Fruit fly (Drosophila melanogaster): ENCODE data around the gene CG34251.

The CG34251 gene

dm6 chr3L:17668386-17668944 lies 3.0 kb upstream of the CG34251 start:
- TF ChIP-seq noc (tag; optimal IDR thresholded peaks at IDR 0.05) = no peak

DNA sequence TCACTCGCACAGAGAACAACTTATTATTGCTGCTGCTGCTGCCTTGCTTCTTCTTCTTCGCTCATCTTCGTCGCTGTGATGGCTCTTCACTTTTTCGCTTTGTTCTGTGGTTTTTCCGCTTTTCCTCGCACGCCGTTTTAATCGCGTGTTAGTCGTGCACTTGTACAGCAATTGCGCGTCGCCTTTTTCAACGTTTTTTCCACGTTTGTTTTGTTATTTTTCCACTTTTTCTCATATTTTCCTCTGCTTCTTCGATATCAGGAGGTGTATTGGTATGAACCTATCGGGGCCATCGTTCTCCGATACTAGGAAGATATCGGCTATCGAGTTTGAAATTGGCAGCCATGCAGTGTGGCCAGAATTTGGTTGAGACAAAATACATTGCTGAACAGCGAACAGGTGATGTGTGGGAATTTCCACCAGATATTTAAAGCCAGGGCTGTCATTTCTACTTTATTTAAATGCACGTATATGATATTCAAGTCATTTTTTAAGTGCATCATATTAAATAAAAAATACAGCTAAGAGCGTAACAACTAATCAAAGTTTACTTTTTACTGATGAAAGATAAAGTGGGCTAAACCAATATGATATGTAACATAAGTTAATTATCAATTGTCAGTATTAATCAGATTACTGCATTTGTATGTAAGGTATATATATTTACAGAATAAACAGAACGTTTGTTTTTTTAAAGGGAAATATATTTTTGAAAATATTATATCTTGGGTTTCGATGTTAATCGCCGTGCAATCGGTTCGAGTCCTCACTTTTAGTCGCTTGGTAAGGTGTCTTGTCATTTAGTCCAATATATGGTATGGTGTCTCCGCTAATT lies 2.3 kb upstream of the CG34251 start, which contains the start of gene Crtc:
Crtc (minus strand) TSS at position 290 of the 835 bp plus-strand sequence.
- TF ChIP-seq noc (tag; optimal IDR thresholded peaks at IDR 0.05) = no peak

DNA sequence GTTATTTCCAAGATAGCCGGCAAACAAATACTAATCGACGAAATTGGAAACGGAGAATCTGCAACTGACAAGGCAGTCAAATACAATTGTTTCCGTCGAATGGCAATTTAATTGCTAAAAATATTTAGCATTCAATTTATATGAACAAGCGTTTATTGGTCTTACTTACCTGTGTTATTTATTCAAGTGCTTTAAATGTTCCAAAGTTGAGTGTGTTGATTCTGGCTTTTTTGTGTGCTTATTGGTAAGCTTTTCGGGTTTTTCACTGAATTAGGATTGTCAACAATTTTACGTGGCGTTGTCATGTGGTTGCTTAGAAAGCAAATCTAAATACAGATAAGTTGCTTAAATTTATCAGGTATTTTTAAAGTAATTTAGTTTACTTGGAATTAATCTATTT lies 346 bp downstream of the CG34251 start:
- TF ChIP-seq noc (tag; optimal IDR thresholded peaks at IDR 0.05) = no peak

DNA sequence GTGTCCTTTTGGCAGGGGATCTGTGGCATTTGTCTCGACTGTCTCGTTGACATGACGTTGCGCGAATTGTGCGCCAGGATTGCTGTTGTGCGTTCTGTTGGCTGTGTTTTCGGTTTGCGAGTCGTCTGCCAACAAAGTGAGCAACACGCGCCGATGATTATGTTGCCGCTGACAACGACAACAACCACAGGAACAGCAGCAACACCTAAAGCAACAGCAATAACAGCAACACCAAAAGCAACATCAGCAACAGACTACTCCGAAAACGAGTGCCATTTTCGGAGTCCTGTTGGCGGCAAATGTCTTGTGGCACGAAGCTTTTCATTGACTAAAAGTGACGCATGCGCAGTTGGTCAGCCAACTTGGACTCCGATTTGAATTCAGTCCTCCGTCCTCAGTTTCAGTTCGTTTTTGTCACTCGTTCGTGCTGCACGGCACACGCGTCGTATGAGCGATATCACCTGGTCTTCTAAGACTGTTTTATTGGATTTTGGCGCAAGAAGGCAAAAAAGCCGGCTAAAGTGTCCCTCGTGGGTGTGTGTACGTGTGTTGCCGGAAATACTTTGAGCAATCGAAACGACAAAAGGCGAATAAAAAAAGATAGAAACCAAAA lies 18.3 kb downstream of the CG34251 start, which contains the start of gene Ccn:
Ccn (plus strand) TSS at position 437 of the 613 bp plus-strand sequence.
- TF ChIP-seq noc (tag; optimal IDR thresholded peaks at IDR 0.05) = no peak

DNA sequence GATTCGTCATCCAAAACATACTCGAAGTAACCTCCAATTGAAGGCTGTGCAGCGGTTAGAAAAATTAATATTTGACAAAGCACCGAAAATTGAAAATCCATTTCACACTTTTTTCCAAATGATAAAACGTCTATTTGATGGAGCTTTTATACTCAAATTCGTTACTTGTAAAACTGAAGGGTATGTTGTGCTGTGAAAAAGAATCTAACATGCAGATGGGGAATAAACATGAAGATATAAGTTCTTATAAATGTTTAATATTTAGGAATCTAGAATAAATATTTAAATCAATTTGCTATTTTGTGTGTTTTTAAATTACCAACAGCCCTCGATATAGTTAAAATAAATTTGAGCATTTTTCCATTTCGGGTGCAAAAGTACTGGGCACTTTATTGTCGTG lies 48.3 kb downstream of the CG34251 start, which contains the start of gene CheB74a:
CheB74a (minus strand) TSS at position 101 of the 400 bp plus-strand sequence.
- no peak for TF ChIP-seq noc (tag; optimal IDR thresholded peaks at IDR 0.05)

DNA sequence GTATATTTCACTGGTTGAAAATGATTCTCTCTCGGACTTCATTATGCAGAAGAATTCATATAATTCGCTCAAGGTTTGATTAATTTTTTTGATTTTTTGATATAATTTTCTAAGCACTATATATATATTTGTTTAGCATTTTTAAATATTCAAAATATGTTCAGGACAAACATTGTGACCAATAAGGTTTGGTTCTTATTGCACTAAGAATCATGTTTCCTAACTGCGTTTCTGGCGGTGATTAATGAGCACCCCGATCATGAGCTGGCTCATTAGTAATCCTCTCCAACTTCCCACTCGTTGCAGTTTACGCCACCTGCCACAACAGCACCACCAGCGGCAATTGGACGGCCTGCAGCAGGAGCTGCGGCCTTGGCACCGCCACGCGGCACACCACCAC lies 57.9 kb downstream of the CG34251 start, which contains the start of gene CG6052:
CG6052 (minus strand) TSS at position 101 of the 400 bp plus-strand sequence.
- TF ChIP-seq noc (tag; optimal IDR thresholded peaks at IDR 0.05) = no peak

All from whole organism, larva.